Fruit fly (Drosophila melanogaster): ENCODE results near the gene CG7950.

CG7950 gene

DNA sequence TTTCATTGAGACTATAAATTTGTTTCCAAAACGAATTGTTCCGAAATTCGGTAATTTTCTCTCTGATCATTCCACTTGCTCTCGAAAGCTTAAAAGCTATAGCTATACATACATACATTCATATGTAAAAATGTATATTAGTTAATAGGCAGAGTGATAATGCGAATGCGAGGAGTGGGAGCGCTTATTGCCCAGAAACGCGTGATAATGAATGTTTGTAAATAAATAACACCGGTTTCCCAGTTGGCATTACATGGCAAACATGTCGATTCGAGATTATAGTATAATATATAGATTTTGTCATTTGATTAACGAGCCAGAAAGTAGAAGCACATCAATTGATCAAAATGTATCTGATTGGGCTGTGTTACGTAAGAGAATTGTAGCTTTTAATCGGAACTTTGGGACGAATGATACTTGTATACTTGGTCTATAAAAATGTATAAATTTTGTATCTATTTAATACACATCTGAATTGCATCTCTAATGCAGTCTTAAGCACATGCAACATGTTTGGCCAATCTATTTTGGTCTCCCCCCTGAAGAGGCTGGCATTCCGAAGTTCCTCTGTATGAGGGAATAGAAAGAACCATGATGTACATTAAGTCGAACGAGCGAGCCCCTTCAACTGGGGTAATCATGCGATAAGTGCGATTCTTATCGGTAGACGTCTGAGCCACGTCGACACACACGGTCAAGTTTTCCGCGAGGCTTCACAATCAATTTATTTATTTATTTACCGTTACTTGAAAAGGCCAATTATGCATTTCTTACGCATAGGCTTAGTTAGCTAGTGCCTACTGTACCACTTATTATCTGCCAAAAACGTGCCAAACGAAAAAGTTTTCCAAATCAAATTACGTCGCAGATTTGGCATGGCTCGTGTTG lies 43.8 kb upstream of the CG7950 start (continued):
- TF ChIP-seq CG42726 (GFP tag; IDR thresholded peaks at IDR 0.05; ENCODE audit: partially characterized antibody) (no peak), Vsx1 (GFP tag; optimal IDR thresholded peaks at IDR 0.05) (peak; percentile 20), emc (GFP tag; optimal IDR thresholded peaks at IDR 0.05) (no peak), Ada2b (GFP tag; IDR thresholded peaks at IDR 0.05) (0 out of 2 replicates have a peak, but pooled peaks have one; percentile 25), sd (tag; optimal IDR thresholded peaks at IDR 0.05) (peak; percentile 39), CG10321 (GFP tag; IDR thresholded peaks at IDR 0.05) (no peak), CG11695 (GFP tag; IDR thresholded peaks at IDR 0.05) (0 out of 3 replicates have a peak, but pooled peaks have one; percentile 35), tin (GFP tag; optimal IDR thresholded peaks at IDR 0.05) (no peak), pros (GFP tag; optimal IDR thresholded peaks at IDR 0.05) (no peak), CG18764 (GFP tag; optimal IDR thresholded peaks at IDR 0.05) (no peak), ERR (GFP tag; optimal IDR thresholded peaks at IDR 0.05) (peak; percentile 32), Drgx (GFP tag; IDR thresholded peaks at IDR 0.05) (peak; percentile 59), CG15514 (GFP tag; optimal IDR thresholded peaks at IDR 0.05) (peak; percentile 38), ttk (GFP tag; IDR thresholded peaks at IDR 0.05) (0 out of 2 replicates have a peak, but pooled peaks have one; percentile 9), cwo (GFP tag; optimal IDR thresholded peaks at IDR 0.05) (peak; percentile 95), E2f1 (GFP tag; IDR thresholded peaks at IDR 0.05) (no peak), zen (tag; optimal IDR thresholded peaks at IDR 0.05) (no peak), CG10431 (GFP tag; optimal IDR thresholded peaks at IDR 0.05) (no peak), ftz-f1 (GFP tag; optimal IDR thresholded peaks at IDR 0.05) (no peak), nerfin-2 (GFP tag; IDR thresholded peaks at IDR 0.05; ENCODE audit: partially characterized antibody) (no peak), vvl (GFP tag; IDR thresholded peaks at IDR 0.05) (no peak), CG3281 (GFP tag; optimal IDR thresholded peaks at IDR 0.05) (peak; percentile 37), mirr (GFP tag; optimal IDR thresholded peaks at IDR 0.05) (peak; percentile 64), Dfd (GFP tag; optimal IDR thresholded peaks at IDR 0.05) (no peak), CG12236 (GFP tag; optimal IDR thresholded peaks at IDR 0.05) (no peak), Eip74EF (GFP tag; optimal IDR thresholded peaks at IDR 0.05) (no peak), Bteb2 (GFP tag; optimal IDR thresholded peaks at IDR 0.05) (no peak), ems (GFP tag; optimal IDR thresholded peaks at IDR 0.05) (peak; percentile 7), sens-2 (GFP tag; IDR thresholded peaks at IDR 0.05) (no peak), NfI (GFP tag; optimal IDR thresholded peaks at IDR 0.05) (no peak), D (optimal IDR thresholded peaks at IDR 0.05) (no peak), D (GFP tag; optimal IDR thresholded peaks at IDR 0.05) (no peak)

- TF ChIP-seq bsh (GFP tag; optimal IDR thresholded peaks at IDR 0.05) (peak in 1 of 2 experiments; percentile 67), Ets65A (GFP tag) (peak; percentile 40), Drgx (GFP tag; IDR thresholded peaks at IDR 0.05) (peak; percentile 66), nom (GFP tag; optimal IDR thresholded peaks at IDR 0.05) (peak; percentile 98), sens (GFP tag) (peak; percentile 33), odd (GFP tag; optimal IDR thresholded peaks at IDR 0.05) (no peak), pb (GFP tag; optimal IDR thresholded peaks at IDR 0.05) (no peak)
Observed at dm6 chr3R:30013909-30014308, 42.8 kb upstream of the CG7950 start.
